Worm (Caenorhabditis elegans) whole organism, L2 larva: ENCODE data around the gene swt-6.

Source experiments
- egl-27 ChIP-seq: sonication (generic microtip); optimal IDR thresholded peaks from 3 replicates; lab custom pipeline; 2017; ENCODE audit warnings: missing biosample characterization, missing genetic modification reagents, missing genetic modification characterization
- unc-62 ChIP-seq: fragments of 150-350 bp; optimal IDR thresholded peaks from 2 replicates; lab custom pipeline; 2014; ENCODE audit warnings: missing biosample characterization, missing genetic modification reagents, missing genetic modification characterization
- ztf-11 ChIP-seq: sonication (generic microtip); optimal IDR thresholded peaks from 2 replicates; lab custom pipeline; 2017; ENCODE audit warnings: missing biosample characterization, missing genetic modification characterization

DNA sequence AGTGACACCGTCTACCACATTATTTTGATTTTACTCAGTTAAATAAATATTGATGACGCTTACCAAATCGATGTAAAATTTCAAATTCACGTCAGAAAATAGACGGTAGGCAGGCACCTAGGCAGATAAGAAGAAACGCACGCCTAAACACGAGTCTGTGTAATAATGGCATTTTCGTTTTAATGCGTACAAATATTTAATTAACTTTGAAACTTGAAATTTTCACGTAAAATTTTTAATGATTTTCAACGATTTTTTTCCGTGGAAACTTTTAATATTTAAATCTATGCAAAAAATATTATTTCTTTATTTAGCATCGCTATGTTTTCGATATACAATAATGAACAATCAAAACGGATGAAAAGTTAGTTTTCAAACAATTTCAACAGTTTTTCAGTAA, 22.9 kb upstream of the swt-6 start, which contains the start of gene C06B3.16:
- TF ChIP-seq ztf-11 (tag; lab: Kevin White, UChicago) (no peak), egl-27 (tag; lab: Kevin White, UChicago) (no peak), unc-62 (GFP tag; lab: Kevin White, UChicago) (no peak)
